Worm (Caenorhabditis elegans) whole organism, L4/young adult: Measurements from ENCODE around the gene fbxa-25.
"Not testable (repeated sequence)": the region's sequence is repeated elsewhere in the genome, so short reads cannot be mapped to it uniquely, and the experiment has no call there.

ENCODE experiments used
- W03F9.2 ChIP-seq: fragments of 150-350 bp; optimal IDR thresholded peaks from 2 replicates; lab custom pipeline; 2014; ENCODE audit warnings: missing biosample characterization, missing genetic modification characterization
- dao-5 ChIP-seq: sonication (generic microtip); optimal IDR thresholded peaks from 2 replicates; lab custom pipeline; 2016; ENCODE audit warnings: missing genotype, missing genetic modification characterization, moderate library complexity, missing compliant biosample characterization
- him-1 ChIP-seq: sonication (generic microtip); optimal IDR thresholded peaks from 2 replicates; lab custom pipeline; 2016; ENCODE audit warnings: missing genotype, missing genetic modification reagents, missing genetic modification characterization, missing compliant biosample characterization

fbxa-25 gene

ce11 chrIII:1372563-1372962 lies 23.3 kb upstream of the fbxa-25 start:
- no peak for TF ChIP-seq him-1 (tag; lab: Kevin White, UChicago)
- TF ChIP-seq W03F9.2 (tag; lab: Kevin White, UChicago), result no peak
- no peak for TF ChIP-seq dao-5

- TF ChIP-seq dao-5 (no peak), W03F9.2 (tag; lab: Kevin White, UChicago) (no peak), him-1 (tag; lab: Kevin White, UChicago) (no peak)
Measured at ce11 chrIII:1359669-1360068, 10.4 kb upstream of the fbxa-25 start, which contains the start of gene Y82E9BR.9. Gene Y82E9BR.9, minus strand, starts transcription at chrIII:1359769.

- not testable (repeated sequence) for TF ChIP-seq him-1 (tag; lab: Kevin White, UChicago); dao-5; W03F9.2 (tag; lab: Kevin White, UChicago)
Measured at ce11 chrIII:1357973-1358372, 8.7 kb upstream of the fbxa-25 start, which contains the start of gene Y82E9BR.8. Gene Y82E9BR.8, minus strand, starts transcription at chrIII:1358073.

- TF ChIP-seq dao-5 (no peak), him-1 (tag; lab: Kevin White, UChicago) (no peak), W03F9.2 (tag; lab: Kevin White, UChicago) (no peak)
Measured at ce11 chrIII:1355320-1355719, 6.1 kb upstream of the fbxa-25 start, which contains the start of gene Y82E9BL.1. Gene Y82E9BL.1, minus strand, starts transcription at chrIII:1355420.

ce11 chrIII:1354523-1354922 lies 5.3 kb upstream of the fbxa-25 start:
- TF ChIP-seq him-1 (tag; lab: Kevin White, UChicago) (no peak), W03F9.2 (tag; lab: Kevin White, UChicago) (no peak), dao-5 (no peak)

- TF ChIP-seq dao-5, result no peak
- no peak for TF ChIP-seq him-1 (tag; lab: Kevin White, UChicago)
- no peak for TF ChIP-seq W03F9.2 (tag; lab: Kevin White, UChicago)
Measured at ce11 chrIII:1350745-1351144, 1.5 kb upstream of the fbxa-25 start, which contains the start of gene Y82E9BL.3. Gene Y82E9BL.3, minus strand, starts transcription at chrIII:1350845.

ce11 chrIII:1347539-1347938 lies 1.7 kb downstream of the fbxa-25 start, which contains the start of gene Y82E9BL.5:
Gene Y82E9BL.5, minus strand, starts transcription at chrIII:1347639.
- TF ChIP-seq him-1 (tag; lab: Kevin White, UChicago) (no peak), W03F9.2 (tag; lab: Kevin White, UChicago) (no peak), dao-5 (no peak)

- TF ChIP-seq him-1 (tag; lab: Kevin White, UChicago) (no peak), dao-5 (no peak), W03F9.2 (tag; lab: Kevin White, UChicago) (no peak)
Measured at ce11 chrIII:1347003-1347402, 2.2 kb downstream of the fbxa-25 start.

- TF ChIP-seq W03F9.2 (tag; lab: Kevin White, UChicago) (no peak), him-1 (tag; lab: Kevin White, UChicago) (no peak), dao-5 (no peak)
Measured at ce11 chrIII:1345694-1346093, 3.6 kb downstream of the fbxa-25 start, which contains the start of gene Y82E9BL.6. Gene Y82E9BL.6, minus strand, starts transcription at chrIII:1345794.

ce11 chrIII:1342919-1343419 lies 6.3 kb downstream of the fbxa-25 start, which contains the start of gene fbxa-27:
Gene fbxa-27, plus strand, starts transcription at chrIII:1342969.
- no peak for TF ChIP-seq W03F9.2 (tag; lab: Kevin White, UChicago)
- no peak for TF ChIP-seq him-1 (tag; lab: Kevin White, UChicago)
- no peak for TF ChIP-seq dao-5

ce11 chrIII:1342488-1342887 lies 6.8 kb downstream of the fbxa-25 start, which contains the start of gene fbxa-26:
Gene fbxa-26, minus strand, starts transcription at chrIII:1342522.
- TF ChIP-seq dao-5, result no peak
- TF ChIP-seq him-1 (tag; lab: Kevin White, UChicago), result no peak
- TF ChIP-seq W03F9.2 (tag; lab: Kevin White, UChicago), result no peak

- TF ChIP-seq W03F9.2 (tag; lab: Kevin White, UChicago) (no peak), dao-5 (no peak), him-1 (tag; lab: Kevin White, UChicago) (no peak)
Measured at ce11 chrIII:1340240-1340639, 9.0 kb downstream of the fbxa-25 start, which contains the start of gene fbxa-5. Gene fbxa-5, minus strand, starts transcription at chrIII:1340340.

- TF ChIP-seq dao-5, result no peak
- no peak for TF ChIP-seq him-1 (tag; lab: Kevin White, UChicago)
- TF ChIP-seq W03F9.2 (tag; lab: Kevin White, UChicago), result no peak
Measured at ce11 chrIII:1331894-1332293, 17.4 kb downstream of the fbxa-25 start, which contains the start of gene Y82E9BL.19. Gene Y82E9BL.19, plus strand, starts transcription at chrIII:1332016.

- TF ChIP-seq W03F9.2 (tag; lab: Kevin White, UChicago) (no peak), him-1 (tag; lab: Kevin White, UChicago) (no peak), dao-5 (no peak)
Measured at ce11 chrIII:1326490-1326889, 22.8 kb downstream of the fbxa-25 start, which contains the start of gene Y82E9BL.18. Gene Y82E9BL.18, plus strand, starts transcription at chrIII:1326790.
